Worm (Caenorhabditis elegans) whole organism, mixed stage, embryonic: ENCODE results near the gene K08B4.7.

Experiments used
- M03D4.4 ChIP-seq: sonication (generic microtip); optimal IDR thresholded peaks from 2 replicates; lab custom pipeline; 2017; ENCODE audit warnings: mild to moderate bottlenecking, missing genetic modification characterization, missing compliant biosample characterization
- bed-3 ChIP-seq: fragments of 200-800 bp; sonication (Bioruptor generic); optimal IDR thresholded peaks from 3 replicates; lab custom pipeline; 2018; ENCODE audit warnings: mild to moderate bottlenecking, missing genetic modification characterization, moderate library complexity, missing compliant biosample characterization
- blmp-1 ChIP-seq: fragments of 150-350 bp; optimal IDR thresholded peaks from 2 replicates; lab custom pipeline; 2014; ENCODE audit warnings: missing biosample characterization, missing genetic modification characterization
- ceh-43 ChIP-seq: fragments of 200-800 bp; sonication (Bioruptor generic); optimal IDR thresholded peaks from 2 replicates; lab custom pipeline; 2018; ENCODE audit warnings: mild to moderate bottlenecking, missing genetic modification characterization, moderate library complexity, missing compliant biosample characterization
- ceh-83 ChIP-seq: fragments of 200-800 bp; sonication (Bioruptor generic); optimal IDR thresholded peaks from 2 replicates; lab custom pipeline; 2018; ENCODE audit warnings: mild to moderate bottlenecking, missing genetic modification characterization, missing compliant biosample characterization
- ces-1 ChIP-seq: fragments of 150-350 bp; optimal IDR thresholded peaks from 2 replicates; lab custom pipeline; 2014; ENCODE audit warnings: missing biosample characterization, missing genetic modification reagents, missing genetic modification characterization
- cnd-1 ChIP-seq: fragments of 200-800 bp; sonication (Bioruptor generic); optimal IDR thresholded peaks from 2 replicates; lab custom pipeline; 2018; ENCODE audit warnings: mild to moderate bottlenecking, missing genetic modification characterization, missing compliant biosample characterization
- drap-1 ChIP-seq: fragments of 200-800 bp; sonication (Bioruptor generic); optimal IDR thresholded peaks from 3 replicates; lab custom pipeline; 2018; ENCODE audit warnings: mild to moderate bottlenecking, missing genetic modification characterization, missing compliant biosample characterization
- elt-1 ChIP-seq: sonication (generic microtip); optimal IDR thresholded peaks from 2 replicates; lab custom pipeline; 2017; ENCODE audit warnings: missing genetic modification characterization, mild to moderate bottlenecking, missing compliant biosample characterization, antibody characterized with exemption, moderate library complexity, borderline replicate concordance; ENCODE audit not compliant: insufficient read depth
- flh-1 ChIP-seq: fragments of 200-800 bp; sonication (Bioruptor generic); optimal IDR thresholded peaks from 2 replicates; lab custom pipeline; 2018; ENCODE audit warnings: mild to moderate bottlenecking, missing genetic modification characterization, moderate library complexity, missing compliant biosample characterization
- ham-2 ChIP-seq: fragments of 200-800 bp; sonication (Bioruptor generic); optimal IDR thresholded peaks from 2 replicates; lab custom pipeline; 2018; ENCODE audit warnings: mild to moderate bottlenecking, missing genetic modification characterization, missing compliant biosample characterization
- hlh-1 ChIP-seq: fragments of 150-350 bp; optimal IDR thresholded peaks from 2 replicates; lab custom pipeline; 2014; ENCODE audit warnings: missing biosample characterization, missing genetic modification reagents, missing genetic modification characterization
- lin-13 ChIP-seq: fragments of 150-350 bp; optimal IDR thresholded peaks from 2 replicates; lab custom pipeline; 2014; ENCODE audit warnings: missing biosample characterization, missing genetic modification characterization
- lsy-2 ChIP-seq: fragments of 150-350 bp; optimal IDR thresholded peaks from 2 replicates; lab custom pipeline; 2014; ENCODE audit warnings: missing biosample characterization, missing genetic modification characterization
- mab-5 ChIP-seq: fragments of 150-350 bp; optimal IDR thresholded peaks from 2 replicates; lab custom pipeline; 2014; ENCODE audit warnings: missing biosample characterization, missing genetic modification characterization
- mep-1 ChIP-seq: fragments of 150-350 bp; optimal IDR thresholded peaks from 2 replicates; lab custom pipeline; 2017; ENCODE audit warnings: missing biosample characterization, missing genetic modification reagents, missing genetic modification characterization, inconsistent platforms
- mls-2 ChIP-seq: sonication (generic microtip); optimal IDR thresholded peaks from 2 replicates; lab custom pipeline; 2016; ENCODE audit warnings: mild to moderate bottlenecking, missing genetic modification characterization, moderate library complexity, missing compliant biosample characterization
- nhr-12 ChIP-seq: fragments of 150-350 bp; optimal IDR thresholded peaks from 2 replicates; lab custom pipeline; 2014; ENCODE audit warnings: missing biosample characterization, missing genetic modification characterization
- nhr-2 ChIP-seq: fragments of 150-350 bp; optimal IDR thresholded peaks from 2 replicates; lab custom pipeline; 2014; ENCODE audit warnings: missing biosample characterization, missing genetic modification characterization
- nhr-237 ChIP-seq: fragments of 150-350 bp; optimal IDR thresholded peaks from 2 replicates; lab custom pipeline; 2014; ENCODE audit warnings: missing biosample characterization, missing genetic modification characterization
- nhr-28 ChIP-seq: fragments of 150-350 bp; optimal IDR thresholded peaks from 2 replicates; lab custom pipeline; 2014; ENCODE audit warnings: missing biosample characterization, missing genetic modification characterization
- nhr-76 ChIP-seq: sonication (generic microtip); optimal IDR thresholded peaks from 2 replicates; lab custom pipeline; 2017; ENCODE audit warnings: missing biosample characterization, missing genetic modification characterization
- pha-4 ChIP-seq: fragments of 150-350 bp; optimal IDR thresholded peaks from 2 replicates; lab custom pipeline; 2018; ENCODE audit warnings: missing biosample characterization, missing genetic modification reagents, missing genetic modification characterization
- sem-2 ChIP-seq: fragments of 200-800 bp; sonication (Bioruptor generic); optimal IDR thresholded peaks from 2 replicates; lab custom pipeline; 2018; ENCODE audit warnings: mild to moderate bottlenecking, missing genetic modification characterization, missing compliant biosample characterization
- snpc-4 ChIP-seq: fragments of 150-350 bp; optimal IDR thresholded peaks from 2 replicates; lab custom pipeline; 2014; ENCODE audit warnings: missing biosample characterization, missing genetic modification characterization
- sptf-1 ChIP-seq: sonication (generic microtip); optimal IDR thresholded peaks from 2 replicates; lab custom pipeline; 2017; ENCODE audit warnings: mild to moderate bottlenecking, missing genetic modification characterization, moderate library complexity, missing compliant biosample characterization
- tbx-8 ChIP-seq: fragments of 200-800 bp; sonication (Bioruptor generic); optimal IDR thresholded peaks from 2 replicates; lab custom pipeline; 2018; ENCODE audit warnings: mild to moderate bottlenecking, missing genetic modification characterization, moderate library complexity, missing compliant biosample characterization
- unc-120 ChIP-seq: sonication (generic microtip); optimal IDR thresholded peaks from 2 replicates; lab custom pipeline; 2017; ENCODE audit warnings: missing genetic modification characterization, missing compliant biosample characterization; ENCODE audit not compliant: poor library complexity, severe bottlenecking
- unc-62 ChIP-seq: fragments of 150-350 bp; optimal IDR thresholded peaks from 2 replicates; lab custom pipeline; 2014; ENCODE audit warnings: missing biosample characterization, missing genetic modification reagents, missing genetic modification characterization
- zip-8 ChIP-seq: fragments of 150-350 bp; optimal IDR thresholded peaks from 2 replicates; lab custom pipeline; 2014; ENCODE audit warnings: missing biosample characterization, missing genetic modification characterization
- ztf-11 ChIP-seq: fragments of 150-350 bp; optimal IDR thresholded peaks from 2 replicates; lab custom pipeline; 2014; ENCODE audit warnings: missing biosample characterization, missing genetic modification characterization

The K08B4.7 gene

ce11 chrIV:6104446-6104845 is 12.2 kb upstream of the K08B4.7 start:
- TF ChIP-seq flh-1 (GFP tag; lab: Kevin White, UChicago) = no peak
- no peak for TF ChIP-seq unc-62
- no peak for TF ChIP-seq blmp-1 (tag; lab: Kevin White, UChicago)
- TF ChIP-seq mab-5 = no peak
- no peak for TF ChIP-seq hlh-1 (tag; lab: Kevin White, UChicago)
- no peak for TF ChIP-seq unc-120 (tag; lab: Kevin White, UChicago)
- no peak for TF ChIP-seq sptf-1 (tag; lab: Kevin White, UChicago)
- no peak for TF ChIP-seq lsy-2 (tag; lab: Kevin White, UChicago)
- no peak for TF ChIP-seq nhr-76 (tag; lab: Kevin White, UChicago)
- TF ChIP-seq ceh-43 = no peak
- no peak for TF ChIP-seq ham-2 (GFP tag; lab: Kevin White, UChicago)
- no peak for TF ChIP-seq M03D4.4
- no peak for TF ChIP-seq ztf-11 (tag; lab: Kevin White, UChicago)
- TF ChIP-seq drap-1 = no peak

- TF ChIP-seq ces-1 (GFP tag; lab: Kevin White, UChicago) (no peak), nhr-28 (no peak), ham-2 (GFP tag; lab: Kevin White, UChicago) (no peak), lin-13 (tag; lab: Kevin White, UChicago) (no peak), blmp-1 (tag; lab: Kevin White, UChicago) (no peak), nhr-12 (no peak), mab-5 (no peak)
Measured at ce11 chrIV:6099770-6100169, 7.6 kb upstream of the K08B4.7 start.

- TF ChIP-seq drap-1 = peak; percentile 59
- no peak for TF ChIP-seq flh-1 (GFP tag; lab: Kevin White, UChicago)
- peak; percentile 37 for TF ChIP-seq blmp-1 (tag; lab: Kevin White, UChicago)
- peak; percentile 42 for TF ChIP-seq ces-1 (GFP tag; lab: Kevin White, UChicago)
- TF ChIP-seq tbx-8 (GFP tag; lab: Kevin White, UChicago) = peak; percentile 69
- TF ChIP-seq M03D4.4 = peak; percentile 66
- TF ChIP-seq ztf-11 (tag; lab: Kevin White, UChicago) = no peak
- TF ChIP-seq unc-120 (tag; lab: Kevin White, UChicago) = peak; percentile 77
- TF ChIP-seq nhr-237 (tag; lab: Kevin White, UChicago) = peak; percentile 19
- TF ChIP-seq pha-4 = no peak
- TF ChIP-seq nhr-2 (tag; lab: Kevin White, UChicago) = peak; percentile 69
- TF ChIP-seq sptf-1 (tag; lab: Kevin White, UChicago) = peak; percentile 73
- peak; percentile 9 for TF ChIP-seq elt-1 (tag; lab: Kevin White, UChicago)
- peak; percentile 40 for TF ChIP-seq cnd-1 (tag; lab: Kevin White, UChicago)
- no peak for TF ChIP-seq ceh-83 (GFP tag; lab: Kevin White, UChicago)
- peak; percentile 5 for TF ChIP-seq sem-2 (GFP tag; lab: Kevin White, UChicago)
- TF ChIP-seq zip-8 (tag; lab: Kevin White, UChicago) = no peak
- TF ChIP-seq hlh-1 (tag; lab: Kevin White, UChicago) = peak; percentile 57
- peak; percentile 52 for TF ChIP-seq mls-2 (tag; lab: Kevin White, UChicago)
- peak; percentile 91 for TF ChIP-seq unc-62
- TF ChIP-seq ceh-43 = no peak
- TF ChIP-seq mep-1 (tag; lab: Kevin White, UChicago) = peak; percentile 56
Measured at ce11 chrIV:6097040-6097928, 5.1 kb upstream of the K08B4.7 start.

DNA sequence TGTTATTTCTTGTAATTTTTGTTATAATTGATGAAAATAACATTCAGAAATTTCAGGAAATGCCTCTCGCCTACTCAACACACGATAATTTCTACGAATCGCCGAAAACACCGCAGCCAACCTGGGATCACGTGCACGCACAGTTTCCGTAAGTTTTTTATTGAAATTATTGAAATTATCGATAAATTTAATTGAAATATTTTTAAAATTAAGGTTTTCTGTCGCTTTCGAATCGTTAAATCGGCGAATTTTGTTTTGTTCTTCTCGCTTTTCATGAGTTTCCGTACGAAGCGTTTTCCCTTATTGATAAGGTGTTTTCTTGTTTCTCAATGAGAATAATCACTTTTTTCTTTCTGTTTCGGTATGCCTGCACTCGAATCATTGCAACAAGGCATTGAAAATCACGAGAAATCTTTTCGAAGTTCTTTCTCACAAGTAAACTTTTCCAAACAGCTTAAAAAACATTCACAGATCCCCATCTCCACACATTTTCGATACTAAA is 3.2 kb upstream of the K08B4.7 start, which contains the start of gene lag-1:
Gene lag-1 (plus strand): TSS at position 51 of the 502 bp plus-strand sequence.
- TF ChIP-seq ces-1 (GFP tag; lab: Kevin White, UChicago) = no peak
- no peak for TF ChIP-seq ham-2 (GFP tag; lab: Kevin White, UChicago)
- no peak for TF ChIP-seq pha-4
- no peak for TF ChIP-seq M03D4.4
- TF ChIP-seq bed-3 (GFP tag; lab: Kevin White, UChicago) = no peak
- no peak for TF ChIP-seq hlh-1 (tag; lab: Kevin White, UChicago)
- no peak for TF ChIP-seq nhr-12
- no peak for TF ChIP-seq nhr-76 (tag; lab: Kevin White, UChicago)
- no peak for TF ChIP-seq unc-120 (tag; lab: Kevin White, UChicago)
- TF ChIP-seq ceh-83 (GFP tag; lab: Kevin White, UChicago) = no peak
- TF ChIP-seq flh-1 (GFP tag; lab: Kevin White, UChicago) = no peak
- no peak for TF ChIP-seq mep-1 (tag; lab: Kevin White, UChicago)
- no peak for TF ChIP-seq snpc-4
